Worm (Caenorhabditis elegans): ENCODE data around the gene fbxa-197.

Gene fbxa-197

DNA sequence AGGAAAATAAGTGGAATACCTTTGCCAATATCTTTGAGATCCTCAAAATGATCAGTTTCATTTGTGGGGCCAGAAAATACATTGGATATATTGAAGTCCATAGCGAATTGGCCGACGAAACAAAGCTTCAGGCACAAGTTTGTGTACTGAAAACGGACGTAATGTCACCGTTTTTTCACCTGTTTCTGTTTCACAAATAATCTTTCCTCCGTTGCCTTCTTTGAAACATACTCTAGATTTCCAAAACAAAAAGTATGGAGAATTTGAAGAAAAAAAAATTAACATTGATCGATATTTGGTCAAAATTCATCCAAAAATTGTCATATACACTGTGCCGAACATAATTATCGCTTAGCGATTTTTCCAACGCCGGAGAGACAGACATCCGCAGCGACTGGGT lies 4.9 kb upstream of the fbxa-197 start, which contains the start of gene srz-12:
srz-12 (minus strand) TSS at position 101 of the 400 bp plus-strand sequence.
- TF ChIP-seq ceh-31 (tag; optimal IDR thresholded peaks at IDR 0.05) = no peak
- no peak for TF ChIP-seq ceh-14 (tag; optimal IDR thresholded peaks at IDR 0.05)
- no peak for TF ChIP-seq lin-11 (tag; optimal IDR thresholded peaks at IDR 0.05)
- no peak for TF ChIP-seq pat-9 (tag; optimal IDR thresholded peaks at IDR 0.05)
- TF ChIP-seq tbx-2 (tag; optimal IDR thresholded peaks at IDR 0.05) = no peak
- TF ChIP-seq dmd-4 (tag; optimal IDR thresholded peaks at IDR 0.05; ENCODE audit: borderline replicate concordance) = no peak
- TF ChIP-seq unc-86 (tag; optimal IDR thresholded peaks at IDR 0.05) = no peak
- TF ChIP-seq sdc-2 (tag; optimal IDR thresholded peaks at IDR 0.05) = no peak
- TF ChIP-seq hlh-8 (tag; optimal IDR thresholded peaks at IDR 0.05) = no peak
- no peak for TF ChIP-seq C38D4.7 (GFP tag; optimal IDR thresholded peaks at IDR 0.05)
- no peak for TF ChIP-seq sox-2 (GFP tag; IDR thresholded peaks at IDR 0.05)
- no peak for TF ChIP-seq fkh-6 (tag; optimal IDR thresholded peaks at IDR 0.05)
- no peak for TF ChIP-seq K09A11.1 (tag; optimal IDR thresholded peaks at IDR 0.05; ENCODE audit: insufficient read depth)
- no peak for TF ChIP-seq gmeb-2 (tag; optimal IDR thresholded peaks at IDR 0.05)
- TF ChIP-seq odd-2 (tag; optimal IDR thresholded peaks at IDR 0.05) = no peak
- no peak for TF ChIP-seq rnt-1 (tag; optimal IDR thresholded peaks at IDR 0.05)
- no peak for TF ChIP-seq eyg-1 (tag; optimal IDR thresholded peaks at IDR 0.05)
- no peak for TF ChIP-seq npax-4 (tag; optimal IDR thresholded peaks at IDR 0.05)
- no peak for TF ChIP-seq ets-4 (tag; optimal IDR thresholded peaks at IDR 0.05)
- TF ChIP-seq ceh-18 (tag; optimal IDR thresholded peaks at IDR 0.05) = no peak

DNA sequence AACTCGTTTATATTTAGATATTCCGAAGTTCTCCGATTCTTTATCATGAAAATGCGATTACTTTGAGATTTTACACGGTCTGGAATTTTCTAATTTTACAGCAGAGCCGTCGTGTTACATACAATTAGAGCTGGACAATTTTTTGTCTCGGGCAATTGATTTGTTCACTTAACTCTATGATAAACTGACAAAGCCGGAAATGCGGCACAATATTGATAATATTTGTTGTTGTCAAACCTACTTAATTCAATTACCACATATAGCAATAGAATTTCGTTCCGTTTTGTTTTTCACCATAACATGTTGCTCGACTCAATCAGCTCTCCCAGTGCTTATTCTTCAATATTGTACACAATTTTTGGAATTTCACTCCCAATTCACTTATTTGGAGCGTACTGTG lies 4.4 kb upstream of the fbxa-197 start, which contains the start of gene srh-299:
srh-299 (plus strand) TSS at position 301 of the 400 bp plus-strand sequence.
- TF ChIP-seq sox-4 (tag; optimal IDR thresholded peaks at IDR 0.05) = no peak
- no peak for TF ChIP-seq syd-9 (tag; optimal IDR thresholded peaks at IDR 0.05)
- TF ChIP-seq ceh-48 (tag; optimal IDR thresholded peaks at IDR 0.05) = no peak
- TF ChIP-seq rnt-1 (tag; optimal IDR thresholded peaks at IDR 0.05) = no peak
- TF ChIP-seq tbx-7 (tag; optimal IDR thresholded peaks at IDR 0.05) = no peak
- no peak for TF ChIP-seq ceh-2 (tag; optimal IDR thresholded peaks at IDR 0.05)
- no peak for TF ChIP-seq ceh-18 (tag; optimal IDR thresholded peaks at IDR 0.05)
- TF ChIP-seq C38D4.7 (GFP tag; optimal IDR thresholded peaks at IDR 0.05) = no peak
- no peak for TF ChIP-seq ref-2 (tag; optimal IDR thresholded peaks at IDR 0.05)
- TF ChIP-seq ama-1 (optimal IDR thresholded peaks at IDR 0.05) = no peak
- no peak for TF ChIP-seq T23F11.4 (GFP tag; optimal IDR thresholded peaks at IDR 0.05)
- TF ChIP-seq lim-6 (tag; optimal IDR thresholded peaks at IDR 0.05) = no peak
- no peak for TF ChIP-seq elt-2 (tag; optimal IDR thresholded peaks at IDR 0.05)
- no peak for TF ChIP-seq Y22D7AL.16 (tag; optimal IDR thresholded peaks at IDR 0.05)
- no peak for TF ChIP-seq K02D7.2 (tag; optimal IDR thresholded peaks at IDR 0.05)
- TF ChIP-seq pqm-1 (tag; optimal IDR thresholded peaks at IDR 0.05) = no peak
- no peak for TF ChIP-seq pax-1 (tag; optimal IDR thresholded peaks at IDR 0.05)
- no peak for TF ChIP-seq pha-4 (tag; optimal IDR thresholded peaks at IDR 0.05)

DNA sequence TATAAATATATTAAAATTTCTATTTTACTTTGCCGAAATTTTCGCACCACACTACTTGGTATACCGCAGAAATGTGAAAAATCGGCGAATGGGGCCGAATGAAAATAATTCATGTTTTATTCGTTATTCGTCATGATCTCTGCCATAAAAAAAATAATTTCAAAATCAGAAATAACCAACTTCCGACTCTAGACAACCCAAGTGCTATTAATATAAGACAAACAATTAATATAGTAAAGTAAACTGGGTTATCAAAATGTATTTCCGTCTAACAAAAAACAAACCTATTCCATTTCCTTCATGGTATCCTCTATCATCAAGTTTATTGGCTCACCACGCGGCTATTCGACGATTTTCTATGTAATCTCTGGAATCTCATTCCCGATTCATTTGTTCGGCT lies 1.6 kb upstream of the fbxa-197 start, which contains the start of gene srh-293:
srh-293 (plus strand) TSS at position 301 of the 400 bp plus-strand sequence.
- TF ChIP-seq ceh-9 (tag; optimal IDR thresholded peaks at IDR 0.05) = no peak
- no peak for TF ChIP-seq ceh-30 (tag; optimal IDR thresholded peaks at IDR 0.05)

DNA sequence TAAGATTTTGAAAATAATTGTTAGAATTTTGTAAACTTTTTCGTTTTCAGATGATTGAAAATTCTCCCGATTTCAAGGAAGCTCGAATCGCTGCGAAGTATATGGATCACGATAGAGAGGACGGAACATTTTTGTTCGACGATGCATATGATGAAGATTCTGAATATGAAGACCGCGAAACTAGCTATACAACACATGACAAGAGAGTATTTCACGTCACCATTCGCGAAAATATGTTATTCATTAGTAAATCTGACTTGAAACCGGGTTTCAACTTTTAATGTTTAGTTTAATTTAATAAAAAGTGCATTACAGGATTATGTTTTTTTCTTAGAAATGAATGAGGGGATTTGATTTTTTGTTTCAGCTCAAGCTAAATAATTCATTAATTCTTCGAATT lies 2.9 kb downstream of the fbxa-197 start, which contains the start of gene str-57:
str-57 (plus strand) TSS at position 301 of the 400 bp plus-strand sequence.
- TF ChIP-seq lin-11 (tag; optimal IDR thresholded peaks at IDR 0.05) = no peak
- TF ChIP-seq ceh-9 (tag; optimal IDR thresholded peaks at IDR 0.05) = no peak
- no peak for TF ChIP-seq che-1 (tag; optimal IDR thresholded peaks at IDR 0.05)
- TF ChIP-seq K02D7.2 (tag; optimal IDR thresholded peaks at IDR 0.05) = no peak
- TF ChIP-seq tbx-7 (tag; optimal IDR thresholded peaks at IDR 0.05) = no peak
- TF ChIP-seq eyg-1 (tag; optimal IDR thresholded peaks at IDR 0.05) = no peak
- no peak for TF ChIP-seq C38D4.7 (GFP tag; optimal IDR thresholded peaks at IDR 0.05)
- no peak for TF ChIP-seq nfya-1 (tag; optimal IDR thresholded peaks at IDR 0.05)
- no peak for TF ChIP-seq unc-42 (tag; optimal IDR thresholded peaks at IDR 0.05)
- TF ChIP-seq zip-5 (tag; optimal IDR thresholded peaks at IDR 0.05) = no peak
- no peak for TF ChIP-seq hlh-8 (tag; optimal IDR thresholded peaks at IDR 0.05)
- TF ChIP-seq ceh-2 (tag; optimal IDR thresholded peaks at IDR 0.05) = no peak

Data from whole organism, late embryonic.